Fruit fly (Drosophila melanogaster): ENCODE measurements around the gene Lkb1.

Gene Lkb1

DNA sequence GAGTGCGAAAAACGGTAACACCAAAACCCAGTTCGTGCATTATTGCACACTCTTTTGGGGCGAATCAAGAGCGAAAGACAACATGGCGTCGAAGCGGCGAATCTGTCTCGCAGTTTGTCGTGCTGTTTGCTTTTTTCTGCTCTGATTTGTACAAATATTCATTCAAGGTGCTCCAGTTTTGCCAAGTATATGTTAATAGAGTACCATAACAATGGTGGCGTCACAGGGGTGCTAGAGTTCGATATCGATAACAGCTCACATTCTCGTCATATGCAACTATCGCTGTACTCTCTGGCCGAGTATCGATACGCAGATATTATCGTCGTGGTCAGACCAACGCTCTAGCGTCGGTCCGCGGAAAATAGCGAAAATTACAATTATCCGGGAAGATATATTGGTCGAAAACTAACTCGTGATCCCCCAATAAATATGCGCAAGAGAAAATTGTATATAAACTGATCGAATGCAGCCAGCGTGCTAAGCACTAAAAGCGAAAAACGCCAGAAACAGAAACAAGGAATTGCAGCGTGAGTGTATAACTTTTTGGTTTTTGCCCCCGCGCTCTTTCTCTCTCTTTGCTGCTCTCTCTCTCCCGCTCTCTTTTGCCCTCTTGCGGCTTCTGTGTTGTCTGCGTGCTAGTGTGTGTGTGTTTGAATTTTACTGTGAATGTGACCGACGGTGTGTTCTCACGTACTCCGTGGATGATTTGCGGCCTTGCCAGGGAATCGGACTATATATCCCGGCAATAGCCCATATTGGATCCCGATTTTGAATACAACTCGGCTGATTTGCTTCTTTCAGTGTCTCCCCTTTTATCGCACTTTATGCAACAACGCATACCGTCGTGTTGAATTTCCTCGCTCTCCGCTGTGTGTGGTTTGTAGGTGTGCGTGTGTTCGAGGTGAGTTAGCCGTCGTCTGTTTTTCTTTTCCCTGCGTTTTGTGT, 7.5 kb downstream of the Lkb1 start, which contains the start of gene flfl (continued):
- TF ChIP-seq hb (GFP tag; IDR thresholded peaks at IDR 0.05; ENCODE audit: partially characterized antibody) = no peak
- TF ChIP-seq CG10209 (GFP tag; optimal IDR thresholded peaks at IDR 0.05) = no peak
- TF ChIP-seq luna (GFP tag; optimal IDR thresholded peaks at IDR 0.05) = no peak
- no peak for TF ChIP-seq hth (optimal IDR thresholded peaks at IDR 0.05)
- peak; percentile 72 for TF ChIP-seq YL-1 (GFP tag; optimal IDR thresholded peaks at IDR 0.05)
- TF ChIP-seq Optix (GFP tag; IDR thresholded peaks at IDR 0.05) = no peak
- no peak for TF ChIP-seq CG3281 (GFP tag; optimal IDR thresholded peaks at IDR 0.05)
- peak; percentile 85 for TF ChIP-seq CG8478 (optimal IDR thresholded peaks at IDR 0.05)
- TF ChIP-seq Hr78 (GFP tag; optimal IDR thresholded peaks at IDR 0.05) = no peak
- TF ChIP-seq NFAT (GFP tag; IDR thresholded peaks at IDR 0.05) = no peak
- TF ChIP-seq sima (GFP tag; optimal IDR thresholded peaks at IDR 0.05) = no peak
- TF ChIP-seq CG10979 (tag; optimal IDR thresholded peaks at IDR 0.05) = no peak
- TF ChIP-seq CG34376 (GFP tag; optimal IDR thresholded peaks at IDR 0.05) = peak; percentile 54
- TF ChIP-seq CG12104 (GFP tag; optimal IDR thresholded peaks at IDR 0.05) = no peak
- no peak for TF ChIP-seq repo (GFP tag; optimal IDR thresholded peaks at IDR 0.05)
- no peak for TF ChIP-seq fd96Cb (tag; optimal IDR thresholded peaks at IDR 0.05)
- peak; percentile 83 for TF ChIP-seq CG12659 (GFP tag; optimal IDR thresholded peaks at IDR 0.05)
- peak; percentile 99 for TF ChIP-seq cg (GFP tag; optimal IDR thresholded peaks at IDR 0.05)
- TF ChIP-seq crol (GFP tag; IDR thresholded peaks at IDR 0.05) = no peak
- TF ChIP-seq chinmo (GFP tag; IDR thresholded peaks at IDR 0.05; ENCODE audit: partially characterized antibody) = no peak
- peak; percentile 0 for TF ChIP-seq Hsf (GFP tag; optimal IDR thresholded peaks at IDR 0.05)
- no peak for TF ChIP-seq Nf-YA (GFP tag; IDR thresholded peaks at IDR 0.05)
- TF ChIP-seq dm (GFP tag; optimal IDR thresholded peaks at IDR 0.05) = peak; percentile 48
- TF ChIP-seq CG32772 (GFP tag; IDR thresholded peaks at IDR 0.05) = no peak
- peak; percentile 91 for TF ChIP-seq pzg (GFP tag; optimal IDR thresholded peaks at IDR 0.05)
- TF ChIP-seq kni (GFP tag; optimal IDR thresholded peaks at IDR 0.05) = peak; percentile 87
- TF ChIP-seq lov (optimal IDR thresholded peaks at IDR 0.05) = no peak
- TF ChIP-seq lov (GFP tag; IDR thresholded peaks at IDR 0.05) = no peak
- TF ChIP-seq tup (GFP tag; optimal IDR thresholded peaks at IDR 0.05) = no peak
- TF ChIP-seq CG2116 (GFP tag; optimal IDR thresholded peaks at IDR 0.05) = peak; percentile 98
- TF ChIP-seq CG18262 (tag; optimal IDR thresholded peaks at IDR 0.05) = no peak
- peak; percentile 78 for TF ChIP-seq sens (GFP tag)
- TF ChIP-seq CG1024 (GFP tag; IDR thresholded peaks at IDR 0.05) = no peak
- peak; percentile 30 for TF ChIP-seq D19A (tag; optimal IDR thresholded peaks at IDR 0.05)
- TF ChIP-seq CG4404 (GFP tag; IDR thresholded peaks at IDR 0.05) = no peak
- TF ChIP-seq CG34224 (GFP tag; IDR thresholded peaks at IDR 0.05; ENCODE audit: partially characterized antibody) = no peak
- TF ChIP-seq dmrt99B (tag; optimal IDR thresholded peaks at IDR 0.05) = no peak
- no peak for TF ChIP-seq E2f2 (GFP tag; IDR thresholded peaks at IDR 0.05)
- TF ChIP-seq Mrtf (GFP tag; IDR thresholded peaks at IDR 0.05) = no peak
- TF ChIP-seq wdn (GFP tag; IDR thresholded peaks at IDR 0.05) = no peak
- no peak for TF ChIP-seq ATbp (GFP tag; optimal IDR thresholded peaks at IDR 0.05)
- TF ChIP-seq PHDP (tag; optimal IDR thresholded peaks at IDR 0.05) = no peak
- peak; percentile 21 for TF ChIP-seq CG8924 (tag; optimal IDR thresholded peaks at IDR 0.05)
- no peak for TF ChIP-seq fd102C (GFP tag; optimal IDR thresholded peaks at IDR 0.05)
- TF ChIP-seq Sin3A (optimal IDR thresholded peaks at IDR 0.05) = peak; percentile 98
- TF ChIP-seq odd (GFP tag; optimal IDR thresholded peaks at IDR 0.05) = no peak
- TF ChIP-seq CG8290 (GFP tag; optimal IDR thresholded peaks at IDR 0.05) = no peak
- TF ChIP-seq CG8290 (tag; optimal IDR thresholded peaks at IDR 0.05) = peak in 1 of 2 experiments; percentile 72
- TF ChIP-seq CG17328 (GFP tag; IDR thresholded peaks at IDR 0.05) = no peak
- no peak for TF ChIP-seq dmrt11E (tag; optimal IDR thresholded peaks at IDR 0.05)

All from whole organism, embryonic.